Worm (Caenorhabditis elegans): ENCODE results near the gene ubc-22.

Gene ubc-22

ce11 chrX:8838176-8838575, 30.8 kb downstream of the ubc-22 start:
- no peak for TF ChIP-seq nhr-237 (tag; optimal IDR thresholded peaks at IDR 0.05)
- TF ChIP-seq mdl-1 (tag; optimal IDR thresholded peaks at IDR 0.05), result no peak
- TF ChIP-seq blmp-1 (tag; optimal IDR thresholded peaks at IDR 0.05; ENCODE audit: insufficient read depth), result no peak
- no peak for TF ChIP-seq aly-2 (tag; optimal IDR thresholded peaks at IDR 0.05)
- no peak for TF ChIP-seq ceh-16 (tag; optimal IDR thresholded peaks at IDR 0.05)

ce11 chrX:8835887-8836348, 33.0 kb downstream of the ubc-22 start, which contains the start of gene C28G1.2:
C28G1.2 (plus strand) TSS chrX:8836016.
- TF ChIP-seq unc-39 (tag; optimal IDR thresholded peaks at IDR 0.05), result no peak
- no peak for TF ChIP-seq alr-1 (tag; optimal IDR thresholded peaks at IDR 0.05)
- TF ChIP-seq fos-1 (tag; optimal IDR thresholded peaks at IDR 0.05), result peak; percentile 65
- peak; percentile 91 for TF ChIP-seq unc-55 (GFP tag; optimal IDR thresholded peaks at IDR 0.05)
- peak; percentile 85 for TF ChIP-seq lin-11 (tag; optimal IDR thresholded peaks at IDR 0.05)
- no peak for TF ChIP-seq nhr-12 (tag; optimal IDR thresholded peaks at IDR 0.05)
- TF ChIP-seq elt-3 (tag; optimal IDR thresholded peaks at IDR 0.05), result no peak
- peak; percentile 97 for TF ChIP-seq nhr-129 (tag; optimal IDR thresholded peaks at IDR 0.05)
- peak; percentile 58 for TF ChIP-seq blmp-1 (tag; optimal IDR thresholded peaks at IDR 0.05; ENCODE audit: insufficient read depth)
- no peak for TF ChIP-seq elt-1 (tag; optimal IDR thresholded peaks at IDR 0.05)
- peak; percentile 8 for TF ChIP-seq nhr-237 (tag; optimal IDR thresholded peaks at IDR 0.05)
- peak; percentile 62 for TF ChIP-seq peb-1 (tag; optimal IDR thresholded peaks at IDR 0.05)
- TF ChIP-seq egl-27 (tag; optimal IDR thresholded peaks at IDR 0.05), result peak; percentile 94
- peak; percentile 44 to 85 for TF ChIP-seq mdl-1 (tag; optimal IDR thresholded peaks at IDR 0.05)
- TF ChIP-seq lin-39 (tag; optimal IDR thresholded peaks at IDR 0.05), result peak; percentile 57
- TF ChIP-seq C34F6.9 (tag; optimal IDR thresholded peaks at IDR 0.05), result peak; percentile 90
- TF ChIP-seq sma-9 (GFP tag; optimal IDR thresholded peaks at IDR 0.05), result peak; percentile 95
- TF ChIP-seq sma-9 (tag; optimal IDR thresholded peaks at IDR 0.05), result no peak
- peak; percentile 81 for TF ChIP-seq Y55F3AM.14 (GFP tag; optimal IDR thresholded peaks at IDR 0.05)
- TF ChIP-seq ama-1 (optimal IDR thresholded peaks at IDR 0.05), result no peak
- peak; percentile 80 for TF ChIP-seq gmeb-1 (tag; optimal IDR thresholded peaks at IDR 0.05)
- peak; percentile 9 for TF ChIP-seq ceh-82 (tag; optimal IDR thresholded peaks at IDR 0.05)
- peak; percentile 28 for TF ChIP-seq ceh-16 (tag; optimal IDR thresholded peaks at IDR 0.05)
- TF ChIP-seq mbf-1 (tag; optimal IDR thresholded peaks at IDR 0.05), result no peak
- TF ChIP-seq aly-2 (tag; optimal IDR thresholded peaks at IDR 0.05), result no peak
- no peak for TF ChIP-seq R02D3.7 (tag; optimal IDR thresholded peaks at IDR 0.05)
- no peak for TF ChIP-seq dmd-4 (tag; optimal IDR thresholded peaks at IDR 0.05)
- TF ChIP-seq sem-4 (tag; optimal IDR thresholded peaks at IDR 0.05), result peak; percentile 84
- no peak for TF ChIP-seq ztf-1 (GFP tag; conservative IDR thresholded peaks at IDR 0.05)
- TF ChIP-seq zag-1 (tag; optimal IDR thresholded peaks at IDR 0.05), result peak; percentile 59
- peak; percentile 57 for TF ChIP-seq snpc-4 (tag; optimal IDR thresholded peaks at IDR 0.05)
- peak; percentile 44 for TF ChIP-seq unc-62 (GFP tag; optimal IDR thresholded peaks at IDR 0.05)
- no peak for TF ChIP-seq ZK546.5 (tag; optimal IDR thresholded peaks at IDR 0.05)
- peak; percentile 95 for TF ChIP-seq nhr-6 (tag; optimal IDR thresholded peaks at IDR 0.05)
- TF ChIP-seq nhr-25 (tag; optimal IDR thresholded peaks at IDR 0.05), result peak; percentile 90
- TF ChIP-seq ztf-11 (tag; optimal IDR thresholded peaks at IDR 0.05), result peak; percentile 29
- peak; percentile 84 to 93 for TF ChIP-seq lsy-2 (tag; optimal IDR thresholded peaks at IDR 0.05)
- peak; percentile 95 for TF ChIP-seq crh-2 (tag; optimal IDR thresholded peaks at IDR 0.05)
- TF ChIP-seq mab-5 (tag; optimal IDR thresholded peaks at IDR 0.05), result peak; percentile 92
- TF ChIP-seq skn-1 (tag; optimal IDR thresholded peaks at IDR 0.05), result no peak
- peak; percentile 92 for TF ChIP-seq nhr-21 (tag; optimal IDR thresholded peaks at IDR 0.05)
- peak; percentile 69 for TF ChIP-seq nhr-11 (tag; optimal IDR thresholded peaks at IDR 0.05)
- peak; percentile 95 for TF ChIP-seq F13H6.1 (tag; optimal IDR thresholded peaks at IDR 0.05)
- peak; percentile 79 for TF ChIP-seq ztf-4 (tag; optimal IDR thresholded peaks at IDR 0.05)
- TF ChIP-seq nhr-77 (tag; optimal IDR thresholded peaks at IDR 0.05), result peak; percentile 38
- TF ChIP-seq nhr-10 (tag; optimal IDR thresholded peaks at IDR 0.05), result peak; percentile 45
- TF ChIP-seq lin-13 (GFP tag; optimal IDR thresholded peaks at IDR 0.05), result peak; percentile 84
- peak; percentile 91 for TF ChIP-seq sma-3 (GFP tag; optimal IDR thresholded peaks at IDR 0.05)
- no peak for TF ChIP-seq nhr-23 (tag; optimal IDR thresholded peaks at IDR 0.05)

All from whole organism, L2 larva.